Worm (Caenorhabditis elegans) whole organism, midembryonic: ENCODE data around the gene srh-63.

ENCODE experiments used
- T22C8.4 ChIP-seq: fragments of 200-800 bp; sonication (Bioruptor generic); IDR thresholded peaks from 2 replicates; pipeline ENCODE4 v1.3.6; 2022; ENCODE audit warnings: missing genetic modification characterization, missing compliant biosample characterization
- cog-1 ChIP-seq: sonication (generic microtip); optimal IDR thresholded peaks from 2 replicates; lab custom pipeline; 2016; ENCODE audit warnings: missing genetic modification characterization, missing compliant biosample characterization
- flt-1 ChIP-seq: fragments of 200-800 bp; sonication (Bioruptor generic); IDR thresholded peaks from 2 replicates; pipeline ENCODE4 v1.3.6; 2022; ENCODE audit warnings: missing genetic modification characterization, missing compliant biosample characterization
- klf-2 ChIP-seq: fragments of 200-800 bp; sonication (Bioruptor generic); conservative IDR thresholded peaks from 2 replicates; pipeline ENCODE4 v1.3.6; 2022; ENCODE audit warnings: missing genetic modification reagents, missing genetic modification characterization, missing compliant biosample characterization
- med-1 ChIP-seq: sonication (generic microtip); optimal IDR thresholded peaks from 2 replicates; lab custom pipeline; 2017; ENCODE audit warnings: missing genetic modification characterization, mild to moderate bottlenecking, missing compliant biosample characterization, antibody characterized with exemption, missing genetic modification reagents; ENCODE audit not compliant: insufficient read depth
- ref-1 ChIP-seq: fragments of 200-800 bp; sonication (Bioruptor generic); conservative IDR thresholded peaks from 2 replicates; pipeline ENCODE4 v1.3.6; 2022; ENCODE audit warnings: missing genetic modification reagents, missing genetic modification characterization, missing compliant biosample characterization
- tab-1 ChIP-seq: fragments of 200-800 bp; sonication (Bioruptor generic); IDR thresholded peaks from 2 replicates; pipeline ENCODE4 v1.3.6; 2022; ENCODE audit warnings: missing genetic modification characterization, missing compliant biosample characterization
- ztf-23 ChIP-seq: fragments of 200-800 bp; sonication (Bioruptor generic); IDR thresholded peaks from 2 replicates; pipeline ENCODE4 v1.3.6; 2022; ENCODE audit warnings: missing genetic modification reagents, missing genetic modification characterization, missing compliant biosample characterization
- ztf-29 ChIP-seq: fragments of 200-800 bp; sonication (Bioruptor generic); IDR thresholded peaks from 2 replicates; pipeline ENCODE4 v1.3.6; 2022; ENCODE audit warnings: missing genetic modification reagents, missing genetic modification characterization, missing compliant biosample characterization

Gene srh-63

DNA sequence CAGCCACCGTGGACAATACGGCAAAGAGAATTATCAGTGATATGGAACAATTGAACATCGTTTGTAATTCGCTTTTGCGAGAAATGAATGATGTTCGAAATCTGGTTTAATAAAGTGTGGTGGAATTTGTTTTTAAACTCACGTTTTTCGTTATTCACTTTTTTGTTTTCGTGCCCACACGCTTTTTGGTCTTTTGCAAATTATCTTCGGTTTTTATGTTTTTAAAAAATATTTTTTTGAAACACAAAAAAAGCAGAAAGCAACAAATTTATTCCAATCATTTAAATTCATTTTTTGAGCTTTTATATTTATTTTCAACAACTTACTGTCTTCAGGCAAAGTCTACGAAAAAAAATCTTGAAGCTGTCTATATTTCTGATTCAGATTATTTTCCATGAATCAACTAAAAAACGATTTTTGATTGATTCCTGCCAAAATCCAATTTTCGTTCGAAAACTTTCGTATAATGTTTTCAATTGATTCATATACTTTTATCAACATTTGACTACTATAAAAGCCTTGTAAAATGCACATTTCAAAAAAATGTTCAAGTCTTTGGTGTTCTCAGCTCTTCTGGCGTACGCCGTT, 50.7 kb downstream of the srh-63 start, which contains the start of the genes Y57G11B.3 and Y57G11B.5:
TSS of gene Y57G11B.3 (minus strand) at position 101 of the 588 bp plus-strand sequence.
TSS of gene Y57G11B.5 (plus strand) at position 538 of the 588 bp plus-strand sequence.
- TF ChIP-seq cog-1 (tag; lab: Kevin White, UChicago) (no peak), tab-1 (GFP tag; lab: Robert Waterston, UW) (no peak), T22C8.4 (GFP tag; lab: Robert Waterston, UW) (no peak), ztf-29 (no peak), ztf-23 (GFP tag; lab: Robert Waterston, UW) (no peak), med-1 (GFP tag; lab: Kevin White, UChicago) (no peak), ref-1 (no peak), klf-2 (GFP tag; lab: Robert Waterston, UW) (no peak), flt-1 (GFP tag; lab: Robert Waterston, UW) (no peak)
